Worm (Caenorhabditis elegans): ENCODE results near the gene rsu-1.

Gene rsu-1

ce11 chrIII:3487133-3487532, 15.3 kb downstream of the rsu-1 start:
- no peak for TF ChIP-seq ces-1 (GFP tag; optimal IDR thresholded peaks at IDR 0.05)
- no peak for TF ChIP-seq ceh-62 (tag; optimal IDR thresholded peaks at IDR 0.05)
- no peak for TF ChIP-seq egl-43 (GFP tag; IDR thresholded peaks at IDR 0.05)
- TF ChIP-seq attf-4 (tag; optimal IDR thresholded peaks at IDR 0.05) = no peak
- TF ChIP-seq lin-15B (tag; optimal IDR thresholded peaks at IDR 0.05) = no peak
- TF ChIP-seq mep-1 (tag; optimal IDR thresholded peaks at IDR 0.05) = no peak
- TF ChIP-seq nhr-28 (tag; optimal IDR thresholded peaks at IDR 0.05) = no peak
- TF ChIP-seq madf-9 (GFP tag; conservative IDR thresholded peaks at IDR 0.05) = no peak
- no peak for TF ChIP-seq fkh-10 (GFP tag; optimal IDR thresholded peaks at IDR 0.05)
- TF ChIP-seq F37D6.2 (tag; optimal IDR thresholded peaks at IDR 0.05) = no peak

- TF ChIP-seq ctbp-1 (GFP tag; IDR thresholded peaks at IDR 0.05) (no peak), nhr-28 (tag; optimal IDR thresholded peaks at IDR 0.05) (peak; percentile 13)
Observed at ce11 chrIII:3488224-3488623, 16.4 kb downstream of the rsu-1 start, which contains the start of gene C34C12.7. C34C12.7 (minus strand) TSS chrIII:3488341.

- no peak for TF ChIP-seq lin-29 (GFP tag; IDR thresholded peaks at IDR 0.05)
- TF ChIP-seq aha-1 (tag) = no peak
- no peak for TF ChIP-seq mdt-29 (GFP tag; IDR thresholded peaks at IDR 0.05)
- no peak for TF ChIP-seq fos-1 (tag; optimal IDR thresholded peaks at IDR 0.05)
- no peak for TF ChIP-seq snpc-4 (tag; optimal IDR thresholded peaks at IDR 0.05)
- no peak for TF ChIP-seq dpl-1 (GFP tag; optimal IDR thresholded peaks at IDR 0.05)
- TF ChIP-seq nhr-41 (GFP tag; IDR thresholded peaks at IDR 0.05) = no peak
- TF ChIP-seq dmd-6 (GFP tag; IDR thresholded peaks at IDR 0.05) = no peak
- no peak for TF ChIP-seq unc-39 (tag; optimal IDR thresholded peaks at IDR 0.05)
- no peak for TF ChIP-seq ZK337.2 (GFP tag; IDR thresholded peaks at IDR 0.05)
- no peak for TF ChIP-seq unc-62 (GFP tag; optimal IDR thresholded peaks at IDR 0.05 in 1 of 2)
- no peak for TF ChIP-seq unc-62 (tag; optimal IDR thresholded peaks at IDR 0.05)
- TF ChIP-seq spr-3 (GFP tag; optimal IDR thresholded peaks at IDR 0.05) = no peak
- no peak for TF ChIP-seq arid-1 (GFP tag; conservative IDR thresholded peaks at IDR 0.05)
- TF ChIP-seq daf-16 (GFP tag; optimal IDR thresholded peaks at IDR 0.05) = no peak
- no peak for TF ChIP-seq daf-16 (tag; optimal IDR thresholded peaks at IDR 0.05)
- no peak for TF ChIP-seq nhr-28 (tag; optimal IDR thresholded peaks at IDR 0.05)
- no peak for TF ChIP-seq nhr-102 (tag; optimal IDR thresholded peaks at IDR 0.05)
- TF ChIP-seq spr-1 (tag; optimal IDR thresholded peaks at IDR 0.05) = no peak
- no peak for TF ChIP-seq set-16 (GFP tag; IDR thresholded peaks at IDR 0.05)
- TF ChIP-seq rbr-2 (tag; optimal IDR thresholded peaks at IDR 0.05) = no peak
Observed at ce11 chrIII:3493138-3493537, 21.3 kb downstream of the rsu-1 start, which contains the start of gene gly-14. gly-14 (minus strand) TSS chrIII:3493238.

- TF ChIP-seq nhr-41 (GFP tag; IDR thresholded peaks at IDR 0.05) (no peak), F26F4.8 (GFP tag; conservative IDR thresholded peaks at IDR 0.05) (no peak), mdt-29 (GFP tag; IDR thresholded peaks at IDR 0.05) (no peak), hmg-1.1 (GFP tag; IDR thresholded peaks at IDR 0.05) (no peak), lsy-2 (tag; optimal IDR thresholded peaks at IDR 0.05) (no peak), F49E8.2 (tag; optimal IDR thresholded peaks at IDR 0.05; ENCODE audit: borderline replicate concordance) (no peak), nhr-48 (tag; optimal IDR thresholded peaks at IDR 0.05) (no peak), R02D3.7 (tag; optimal IDR thresholded peaks at IDR 0.05) (no peak), unc-130 (GFP tag; optimal IDR thresholded peaks at IDR 0.05) (no peak), pqm-1 (tag; optimal IDR thresholded peaks at IDR 0.05) (no peak), dmd-8 (GFP tag; IDR thresholded peaks at IDR 0.05) (no peak), daf-12 (tag; optimal IDR thresholded peaks at IDR 0.05) (no peak), ceh-82 (tag; optimal IDR thresholded peaks at IDR 0.05) (no peak), pha-4 (GFP tag; IDR thresholded peaks at IDR 0.05) (no peak), pha-4 (tag; optimal IDR thresholded peaks at IDR 0.05) (no peak)
Observed at ce11 chrIII:3498957-3499356, 27.2 kb downstream of the rsu-1 start, which contains the start of gene M01F1.9. M01F1.9 (minus strand) TSS chrIII:3499057.
